Fruit fly (Drosophila melanogaster) whole organism, wandering third instar larva: ENCODE data around the gene Rac2.

Experiments used
- Abd-B ChIP-seq: fragments of >200 bp; optimal IDR thresholded peaks from 2 replicates; lab custom pipeline; 2017; ENCODE audit warnings: missing biosample characterization, missing genetic modification characterization
- CG32264 ChIP-seq: fragments of 200-800 bp; sonication (Bioruptor generic); optimal IDR thresholded peaks from 2 replicates; lab custom pipeline; 2016; ENCODE audit warnings: missing biosample characterization, missing genetic modification characterization
- CG9705 ChIP-seq: fragments of 200-800 bp; sonication (Bioruptor generic); optimal IDR thresholded peaks from 2 replicates; lab custom pipeline; 2018; ENCODE audit warnings: missing biosample characterization, mild to moderate bottlenecking, missing genetic modification characterization
- CrebA ChIP-seq: fragments of 200-800 bp; sonication (Bioruptor generic); optimal IDR thresholded peaks from 2 replicates; lab custom pipeline; 2016; ENCODE audit warnings: missing biosample characterization, mild to moderate bottlenecking, missing genetic modification characterization, borderline replicate concordance
- Dfd ChIP-seq: fragments of >200 bp; optimal IDR thresholded peaks from 2 replicates; lab custom pipeline; 2017; ENCODE audit warnings: missing biosample characterization, missing genetic modification characterization
- GATAd ChIP-seq: sonication (Bioruptor generic); optimal IDR thresholded peaks from 2 replicates; lab custom pipeline; 2016; ENCODE audit warnings: missing biosample characterization, missing genetic modification characterization
- HLH106 ChIP-seq: fragments of 200-800 bp; optimal IDR thresholded peaks from 3 replicates; lab custom pipeline; 2019; ENCODE audit warnings: missing biosample characterization, mild to moderate bottlenecking, missing genetic modification characterization, moderate library complexity
- Hr78 ChIP-seq: fragments of >200 bp; optimal IDR thresholded peaks from 2 replicates; lab custom pipeline; 2017; ENCODE audit warnings: missing biosample characterization, missing genetic modification characterization
- Hr83 ChIP-seq: fragments of 200-300 bp; sonication (Bioruptor generic); optimal IDR thresholded peaks from 2 replicates; lab custom pipeline; 2016; ENCODE audit warnings: missing biosample characterization, mild to moderate bottlenecking, missing genetic modification characterization, moderate library complexity; ENCODE audit not compliant: poor library complexity, severe bottlenecking
- Jra ChIP-seq: sonication (Bioruptor generic); optimal IDR thresholded peaks from 2 replicates; lab custom pipeline; 2016; ENCODE audit warnings: missing biosample characterization, missing genetic modification characterization
- Mio ChIP-seq: sonication (Bioruptor generic); optimal IDR thresholded peaks from 2 replicates; lab custom pipeline; 2016; ENCODE audit warnings: missing biosample characterization, missing genetic modification characterization
- Myc ChIP-seq: fragments of >200 bp; optimal IDR thresholded peaks from 2 replicates; lab custom pipeline; 2017
- N ChIP-seq: fragments of >200 bp; optimal IDR thresholded peaks from 2 replicates; lab custom pipeline; 2018; ENCODE audit warnings: missing biosample characterization, missing external identifiers, missing genetic modification characterization
- OdsH ChIP-seq: fragments of 200-800 bp; sonication (Bioruptor generic); optimal IDR thresholded peaks from 2 replicates; lab custom pipeline; 2016; ENCODE audit warnings: missing biosample characterization, mild to moderate bottlenecking, missing genetic modification characterization
- Rel ChIP-seq, 2 experiments: fragments of 200-800 bp; sonication (Bioruptor generic) in 1 of 2; optimal IDR thresholded peaks; 2 replicates in 1 of 2; 3 replicates in 1 of 2; lab custom pipeline; 2016 to 2019; ENCODE audit warnings: mild to moderate bottlenecking in 2 of 2, missing biosample characterization in 2 of 2, missing genetic modification characterization in 2 of 2, moderate library complexity in 1 of 2
- Sp1 ChIP-seq: fragments of 200-800 bp; sonication (Bioruptor generic); optimal IDR thresholded peaks from 3 replicates; lab custom pipeline; 2019; ENCODE audit warnings: missing biosample characterization, mild to moderate bottlenecking, missing genetic modification characterization, moderate library complexity
- Vsx2 ChIP-seq: fragments of 200-300, 225-300 bp; sonication (Bioruptor generic); optimal IDR thresholded peaks from 2 replicates; lab custom pipeline; 2018; ENCODE audit warnings: missing biosample characterization, missing genetic modification characterization; ENCODE audit not compliant: partially characterized antibody
- br ChIP-seq: fragments of 200-800 bp; sonication (Bioruptor generic); optimal IDR thresholded peaks from 2 replicates; lab custom pipeline; 2016; ENCODE audit warnings: missing biosample characterization, missing genetic modification characterization
- brk ChIP-seq: fragments of 200-800 bp; sonication (Bioruptor generic); optimal IDR thresholded peaks from 2 replicates; lab custom pipeline; 2016; ENCODE audit warnings: missing biosample characterization, mild to moderate bottlenecking, missing genetic modification characterization
- dl ChIP-seq, 2 experiments: fragments of 175-275, 200-275 bp in 1 of 2; fragments of 200-275 bp in 1 of 2; sonication (Bioruptor generic); optimal IDR thresholded peaks; lab custom pipeline; 2018; ENCODE audit warnings: mild to moderate bottlenecking in 2 of 2, missing biosample characterization in 2 of 2, missing genetic modification characterization in 2 of 2, moderate library complexity in 2 of 2; ENCODE audit not compliant: partially characterized antibody in 2 of 2, insufficient read depth in 1 of 2
- dmrt93B ChIP-seq: fragments of 200-800 bp; sonication (Bioruptor generic); optimal IDR thresholded peaks from 2 replicates; lab custom pipeline; 2018; ENCODE audit warnings: missing biosample characterization, mild to moderate bottlenecking, missing genetic modification characterization
- ey ChIP-seq: fragments of 200-800 bp; sonication (Bioruptor generic); optimal IDR thresholded peaks from 2 replicates; lab custom pipeline; 2016; ENCODE audit warnings: missing biosample characterization, missing genetic modification characterization
- foxo ChIP-seq, 2 experiments: fragments of 200-800 bp; sonication (Bioruptor generic); optimal IDR thresholded peaks; 2 replicates in 1 of 2; 3 replicates in 1 of 2; lab custom pipeline; 2016 to 2017; ENCODE audit warnings: missing biosample characterization in 2 of 2, missing genetic modification characterization in 2 of 2
- jim ChIP-seq: fragments of 175-275, 200-325 bp; sonication (Bioruptor generic); optimal IDR thresholded peaks from 2 replicates; lab custom pipeline; 2016; ENCODE audit warnings: missing biosample characterization, mild to moderate bottlenecking, missing genetic modification characterization
- pan ChIP-seq: fragments of >200 bp; optimal IDR thresholded peaks from 2 replicates; lab custom pipeline; 2017
- psq ChIP-seq: fragments of 200-800 bp; sonication (Bioruptor generic); optimal IDR thresholded peaks from 3 replicates; lab custom pipeline; 2017; ENCODE audit warnings: missing biosample characterization, mild to moderate bottlenecking, missing genetic modification characterization, moderate library complexity
- sage ChIP-seq: fragments of 200-800 bp; sonication (Bioruptor generic); optimal IDR thresholded peaks from 2 replicates; lab custom pipeline; 2016; ENCODE audit warnings: missing biosample characterization, mild to moderate bottlenecking, missing genetic modification characterization
- tai ChIP-seq: sonication (Bioruptor generic); optimal IDR thresholded peaks from 2 replicates; lab custom pipeline; 2016; ENCODE audit warnings: missing biosample characterization, missing genetic modification characterization
- usp ChIP-seq: fragments of >200 bp; optimal IDR thresholded peaks from 2 replicates; lab custom pipeline; 2017; ENCODE audit warnings: missing biosample characterization, missing genetic modification characterization
- woc ChIP-seq: sonication (Bioruptor generic); optimal IDR thresholded peaks from 2 replicates; lab custom pipeline; 2016; ENCODE audit warnings: missing biosample characterization, mild to moderate bottlenecking, missing genetic modification characterization

Rac2 gene

dm6 chr3L:7449097-7449496 lies 14.1 kb upstream of the Rac2 start:
- TF ChIP-seq brk (GFP tag; lab: Kevin White, UChicago) (no peak), woc (GFP tag; lab: Kevin White, UChicago) (no peak), Jra (GFP tag; lab: Kevin White, UChicago) (no peak), CG32264 (no peak), Vsx2 (GFP tag; lab: Kevin White, UChicago) (no peak), CG9705 (no peak), usp (GFP tag; lab: Kevin White, UChicago) (no peak), GATAd (GFP tag; lab: Kevin White, UChicago) (no peak)

- TF ChIP-seq Hr83 (GFP tag; lab: Kevin White, UChicago) (no peak), dl (GFP tag; optimal IDR thresholded peaks at IDR 0.05; lab: Kevin White, UChicago; ENCODE audit: insufficient read depth in 1 of 2, partially characterized antibody in 2 of 2) (no peak), dmrt93B (GFP tag; lab: Kevin White, UChicago) (no peak), ey (GFP tag; lab: Kevin White, UChicago) (no peak)
Observed at dm6 chr3L:7440633-7441032, 5.6 kb upstream of the Rac2 start, which contains the start of gene sphinx2. Gene sphinx2, minus strand, starts transcription at chr3L:7440733.

dm6 chr3L:7439305-7439704 lies 4.3 kb upstream of the Rac2 start, which contains the start of gene sphinx1:
Gene sphinx1, minus strand, starts transcription at chr3L:7439405.
- no peak for TF ChIP-seq N
- TF ChIP-seq Hr83 (GFP tag; lab: Kevin White, UChicago) = no peak
- TF ChIP-seq psq (GFP tag; lab: Kevin White, UChicago) = no peak
- no peak for TF ChIP-seq br (GFP tag; lab: Kevin White, UChicago)
- TF ChIP-seq Rel (GFP tag; optimal IDR thresholded peaks at IDR 0.05; lab: Kevin White, UChicago) = no peak
- TF ChIP-seq Rel (tag; optimal IDR thresholded peaks at IDR 0.05; lab: Kevin White, UChicago) = no peak

- TF ChIP-seq Hr83 (GFP tag; lab: Kevin White, UChicago) (no peak), psq (GFP tag; lab: Kevin White, UChicago) (no peak), br (GFP tag; lab: Kevin White, UChicago) (no peak), CrebA (GFP tag; lab: Kevin White, UChicago) (no peak), CG9705 (no peak), Mio (GFP tag; lab: Kevin White, UChicago) (no peak), OdsH (no peak), Myc (no peak)
Observed at dm6 chr3L:7437366-7437765, 2.4 kb upstream of the Rac2 start, which contains the start of gene CG14835. Gene CG14835, minus strand, starts transcription at chr3L:7437466.

dm6 chr3L:7434198-7434597 lies 792 bp downstream of the Rac2 start:
- TF ChIP-seq Myc (no peak), Dfd (GFP tag; lab: Kevin White, UChicago) (no peak), jim (GFP tag; lab: Kevin White, UChicago) (no peak), Sp1 (GFP tag; lab: Kevin White, UChicago) (no peak), sage (GFP tag; lab: Kevin White, UChicago) (no peak), pan (lab: Kevin White, UChicago) (no peak), psq (GFP tag; lab: Kevin White, UChicago) (no peak), Mio (GFP tag; lab: Kevin White, UChicago) (no peak), Vsx2 (GFP tag; lab: Kevin White, UChicago) (no peak), HLH106 (no peak), tai (GFP tag; lab: Kevin White, UChicago) (no peak), Abd-B (GFP tag; lab: Kevin White, UChicago) (no peak), dl (GFP tag; optimal IDR thresholded peaks at IDR 0.05; lab: Kevin White, UChicago; ENCODE audit: insufficient read depth in 1 of 2, partially characterized antibody in 2 of 2) (no peak)

dm6 chr3L:7433325-7433827 lies 1.6 kb downstream of the Rac2 start:
- peak; percentile 21 for TF ChIP-seq Dfd (GFP tag; lab: Kevin White, UChicago)
- TF ChIP-seq foxo (GFP tag; optimal IDR thresholded peaks at IDR 0.05; lab: Kevin White, UChicago) = peak in 1 of 2 experiments; percentile 15
- TF ChIP-seq N = no peak
- TF ChIP-seq usp (GFP tag; lab: Kevin White, UChicago) = no peak
- TF ChIP-seq Hr78 (GFP tag; lab: Kevin White, UChicago) = no peak
- TF ChIP-seq jim (GFP tag; lab: Kevin White, UChicago) = no peak
- TF ChIP-seq HLH106 = no peak
- no peak for TF ChIP-seq GATAd (GFP tag; lab: Kevin White, UChicago)
